Worm (Caenorhabditis elegans): ENCODE results near the gene cyp-25A4.

Gene cyp-25A4

DNA sequence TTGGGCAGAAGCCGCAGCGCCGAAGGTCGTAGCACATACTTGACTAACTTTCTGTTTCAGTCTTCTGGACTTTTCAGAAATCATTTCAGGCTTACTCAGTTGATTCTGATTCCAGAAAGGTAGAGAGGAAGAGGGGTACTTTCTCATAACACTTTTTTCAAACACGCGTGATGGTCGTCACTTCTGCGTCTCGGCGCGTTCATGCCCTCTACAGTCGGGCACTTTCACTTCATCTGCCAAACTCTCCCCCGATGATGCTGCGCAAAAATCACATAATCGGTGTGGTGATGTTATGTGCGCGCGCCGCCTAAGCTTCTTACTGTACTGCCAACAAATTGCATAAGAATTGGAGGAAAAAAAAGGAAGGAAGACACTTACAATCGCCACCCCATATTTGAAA, 44.3 kb downstream of the cyp-25A4 start:
- TF ChIP-seq hlh-13 (GFP tag; optimal IDR thresholded peaks at IDR 0.05), result no peak
- TF ChIP-seq zip-5 (tag; optimal IDR thresholded peaks at IDR 0.05), result no peak
- no peak for TF ChIP-seq che-1 (tag; optimal IDR thresholded peaks at IDR 0.05)
- TF ChIP-seq ceh-22 (tag; optimal IDR thresholded peaks at IDR 0.05), result no peak
- no peak for TF ChIP-seq pax-1 (tag; optimal IDR thresholded peaks at IDR 0.05)
- TF ChIP-seq ceh-34 (tag; optimal IDR thresholded peaks at IDR 0.05), result no peak
- no peak for TF ChIP-seq hlh-8 (tag; optimal IDR thresholded peaks at IDR 0.05)
- TF ChIP-seq ref-2 (tag; optimal IDR thresholded peaks at IDR 0.05), result no peak
- TF ChIP-seq K02D7.2 (tag; optimal IDR thresholded peaks at IDR 0.05), result no peak
- TF ChIP-seq lim-6 (tag; optimal IDR thresholded peaks at IDR 0.05), result no peak

ce11 chrIII:3806883-3807282, 45.0 kb downstream of the cyp-25A4 start:
- no peak for TF ChIP-seq unc-3 (GFP tag; conservative IDR thresholded peaks at IDR 0.05)
- TF ChIP-seq unc-3 (tag; optimal IDR thresholded peaks at IDR 0.05), result no peak
- TF ChIP-seq ets-4 (tag; optimal IDR thresholded peaks at IDR 0.05), result no peak
- TF ChIP-seq zip-5 (tag; optimal IDR thresholded peaks at IDR 0.05), result no peak
- TF ChIP-seq unc-86 (tag; optimal IDR thresholded peaks at IDR 0.05), result no peak
- no peak for TF ChIP-seq fkh-10 (GFP tag; optimal IDR thresholded peaks at IDR 0.05)
- no peak for TF ChIP-seq elt-4 (tag; optimal IDR thresholded peaks at IDR 0.05)
- TF ChIP-seq sdc-2 (tag; optimal IDR thresholded peaks at IDR 0.05), result no peak
- no peak for TF ChIP-seq unc-55 (GFP tag; optimal IDR thresholded peaks at IDR 0.05)
- TF ChIP-seq lim-6 (tag; optimal IDR thresholded peaks at IDR 0.05), result no peak
- no peak for TF ChIP-seq pag-3 (tag; optimal IDR thresholded peaks at IDR 0.05; ENCODE audit: borderline replicate concordance)
- TF ChIP-seq hlh-13 (GFP tag; optimal IDR thresholded peaks at IDR 0.05), result no peak
- TF ChIP-seq tbx-2 (tag; optimal IDR thresholded peaks at IDR 0.05), result no peak
- no peak for TF ChIP-seq ceh-22 (tag; optimal IDR thresholded peaks at IDR 0.05)
- TF ChIP-seq Y22D7AL.16 (tag; optimal IDR thresholded peaks at IDR 0.05), result no peak

ce11 chrIII:3804422-3804821, 47.5 kb downstream of the cyp-25A4 start, which contains the start of gene xbx-5:
xbx-5 (minus strand) TSS chrIII:3804477.
- TF ChIP-seq tbx-2 (tag; optimal IDR thresholded peaks at IDR 0.05), result no peak
- no peak for TF ChIP-seq ceh-31 (tag; optimal IDR thresholded peaks at IDR 0.05)
- TF ChIP-seq ttx-3 (tag; optimal IDR thresholded peaks at IDR 0.05), result no peak

DNA sequence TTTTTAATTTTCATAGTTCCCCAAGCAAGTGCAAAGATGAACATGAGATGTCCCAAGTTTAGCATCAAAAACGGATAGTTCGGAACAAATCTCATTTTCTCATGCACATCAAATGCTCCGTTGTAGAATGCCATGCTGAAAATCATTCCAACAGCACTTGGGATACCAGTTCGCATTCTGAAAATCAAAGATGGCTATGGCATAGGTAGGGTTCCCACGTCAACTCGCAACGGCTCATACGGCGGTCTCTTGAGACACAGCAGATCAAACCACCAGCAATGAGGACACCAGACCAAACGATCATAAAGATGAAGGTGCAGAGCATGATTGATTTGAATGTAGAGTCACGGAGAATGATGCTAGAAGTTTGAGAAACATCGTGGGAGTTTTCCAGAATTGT, 48.8 kb downstream of the cyp-25A4 start:
- TF ChIP-seq pha-2 (tag; optimal IDR thresholded peaks at IDR 0.05), result no peak
- no peak for TF ChIP-seq hlh-6 (tag; optimal IDR thresholded peaks at IDR 0.05)
- TF ChIP-seq ceh-22 (tag; optimal IDR thresholded peaks at IDR 0.05), result no peak

ce11 chrIII:3801379-3801894, 50.4 kb downstream of the cyp-25A4 start:
- TF ChIP-seq C08G9.2 (tag; optimal IDR thresholded peaks at IDR 0.05) (peak; percentile 41), lin-11 (tag; optimal IDR thresholded peaks at IDR 0.05) (no peak), C38D4.7 (GFP tag; optimal IDR thresholded peaks at IDR 0.05) (no peak), syd-9 (tag; optimal IDR thresholded peaks at IDR 0.05) (peak; percentile 51), sox-2 (GFP tag; IDR thresholded peaks at IDR 0.05) (peak; percentile 38), fax-1 (tag; optimal IDR thresholded peaks at IDR 0.05) (peak; percentile 18), unc-55 (GFP tag; optimal IDR thresholded peaks at IDR 0.05) (peak; percentile 99), dve-1 (tag; optimal IDR thresholded peaks at IDR 0.05) (peak; percentile 91), ceh-22 (tag; optimal IDR thresholded peaks at IDR 0.05) (no peak), ceh-45 (GFP tag; IDR thresholded peaks at IDR 0.05) (no peak), unc-3 (GFP tag; conservative IDR thresholded peaks at IDR 0.05) (no peak), unc-3 (tag; optimal IDR thresholded peaks at IDR 0.05) (no peak), hlh-6 (tag; optimal IDR thresholded peaks at IDR 0.05) (no peak), K09A11.1 (tag; optimal IDR thresholded peaks at IDR 0.05; ENCODE audit: insufficient read depth) (peak; percentile 71), ahr-1 (tag; optimal IDR thresholded peaks at IDR 0.05) (no peak), madf-2 (tag; optimal IDR thresholded peaks at IDR 0.05) (no peak), pag-3 (tag; optimal IDR thresholded peaks at IDR 0.05; ENCODE audit: borderline replicate concordance) (no peak), ceh-19 (GFP tag; optimal IDR thresholded peaks at IDR 0.05) (no peak), ztf-16 (tag; optimal IDR thresholded peaks at IDR 0.05) (no peak), odd-2 (tag; optimal IDR thresholded peaks at IDR 0.05) (no peak), hlh-15 (tag; optimal IDR thresholded peaks at IDR 0.05) (no peak), hlh-30 (tag; optimal IDR thresholded peaks at IDR 0.05; ENCODE audit: insufficient read depth) (peak; percentile 100), npax-4 (tag; optimal IDR thresholded peaks at IDR 0.05) (no peak), T23F11.4 (GFP tag; optimal IDR thresholded peaks at IDR 0.05) (no peak), ceh-48 (tag; optimal IDR thresholded peaks at IDR 0.05) (peak; percentile 76), K02D7.2 (tag; optimal IDR thresholded peaks at IDR 0.05) (no peak), Y22D7AL.16 (tag; optimal IDR thresholded peaks at IDR 0.05) (no peak)

All from whole organism, late embryonic.